Fruit fly (Drosophila melanogaster) whole organism, adult: ENCODE results near the gene chas.
A peak's percentile ranks its signal among the peaks of the same experiment; 100 is the strongest.

ENCODE experiments used
- CG11617 ChIP-seq: fragments of 200-800 bp; sonication (Bioruptor generic); optimal IDR thresholded peaks from 2 replicates; lab custom pipeline; 2017; ENCODE audit warnings: mild to moderate bottlenecking, missing biosample characterization, missing genetic modification reagents, missing genetic modification characterization
- CG12768 ChIP-seq: fragments of 200-800 bp; sonication (Bioruptor generic); optimal IDR thresholded peaks from 2 replicates; lab custom pipeline; 2017; ENCODE audit warnings: missing biosample characterization, missing genetic modification characterization, mild to moderate bottlenecking, moderate library complexity, missing genetic modification reagents
- CG14711 ChIP-seq: fragments of 200-800 bp; sonication (Bioruptor generic); optimal IDR thresholded peaks from 2 replicates; lab custom pipeline; 2018; ENCODE audit warnings: missing biosample characterization, mild to moderate bottlenecking, missing genetic modification characterization, moderate library complexity
- CG1620 ChIP-seq: fragments of 200-800 bp; sonication (Bioruptor generic); optimal IDR thresholded peaks from 2 replicates; lab custom pipeline; 2016; ENCODE audit warnings: missing biosample characterization, missing genetic modification characterization
- CG33017 ChIP-seq: fragments of 200-800 bp; sonication (Bioruptor generic); optimal IDR thresholded peaks from 2 replicates; lab custom pipeline; 2018; ENCODE audit warnings: missing biosample characterization, mild to moderate bottlenecking, missing genetic modification characterization, moderate library complexity
- CG5204 ChIP-seq: fragments of 200-800 bp; sonication (Bioruptor generic); optimal IDR thresholded peaks from 2 replicates; lab custom pipeline; 2016; ENCODE audit warnings: missing biosample characterization, missing genetic modification characterization
- CG7045 ChIP-seq: fragments of 200-800 bp; sonication (Bioruptor generic); optimal IDR thresholded peaks from 2 replicates; lab custom pipeline; 2017; ENCODE audit warnings: missing biosample characterization, mild to moderate bottlenecking, missing genetic modification characterization
- CG7101 ChIP-seq: fragments of 200-800 bp; sonication (Bioruptor generic); optimal IDR thresholded peaks from 2 replicates; lab custom pipeline; 2018; ENCODE audit warnings: missing biosample characterization, mild to moderate bottlenecking, missing genetic modification characterization, moderate library complexity
- Clk ChIP-seq: fragments of 200-800 bp; sonication (Bioruptor generic); optimal IDR thresholded peaks from 2 replicates; lab custom pipeline; 2017; ENCODE audit warnings: missing biosample characterization, missing genetic modification characterization
- Crg-1 ChIP-seq: fragments of 200-800 bp; sonication (Bioruptor generic); optimal IDR thresholded peaks from 2 replicates; lab custom pipeline; 2016; ENCODE audit warnings: missing biosample characterization, missing genetic modification characterization
- Hr96 ChIP-seq: fragments of 200-800 bp; sonication (Bioruptor generic); optimal IDR thresholded peaks from 2 replicates; lab custom pipeline; 2016; ENCODE audit warnings: missing biosample characterization, missing genetic modification characterization
- Mnt ChIP-seq: fragments of 200-800 bp; sonication (Bioruptor generic); optimal IDR thresholded peaks from 2 replicates; lab custom pipeline; 2016; ENCODE audit warnings: missing biosample characterization, mild to moderate bottlenecking, missing genetic modification characterization
- bab1 ChIP-seq: fragments of 200-800 bp; sonication (Bioruptor generic); optimal IDR thresholded peaks from 3 replicates; lab custom pipeline; 2019; ENCODE audit warnings: missing biosample characterization, mild to moderate bottlenecking, missing genetic modification characterization, moderate library complexity
- cic ChIP-seq: fragments of 200-800 bp; sonication (Bioruptor generic); optimal IDR thresholded peaks from 2 replicates; lab custom pipeline; 2017; ENCODE audit warnings: missing biosample characterization, mild to moderate bottlenecking, missing genetic modification characterization, moderate library complexity
- cnc ChIP-seq, 2 experiments: fragments of >200 bp; optimal IDR thresholded peaks; 2 replicates each; lab custom pipeline; 2017
- kay ChIP-seq: fragments of 200-800 bp; sonication (Bioruptor generic); peaks from one replicate; lab custom pipeline; 2016; ENCODE audit warnings: missing biosample characterization, missing genetic modification characterization, borderline replicate concordance
- ovo ChIP-seq: fragments of 200-800 bp; sonication (Bioruptor generic); optimal IDR thresholded peaks from 2 replicates; lab custom pipeline; 2016; ENCODE audit warnings: missing biosample characterization, missing genetic modification characterization
- pad ChIP-seq: fragments of 200-800 bp; sonication (Bioruptor generic); optimal IDR thresholded peaks from 3 replicates; lab custom pipeline; 2017; ENCODE audit warnings: missing biosample characterization, missing genetic modification characterization, mild to moderate bottlenecking, moderate library complexity, missing genetic modification reagents
- tj ChIP-seq: fragments of 200-800 bp; sonication (Bioruptor generic); optimal IDR thresholded peaks from 3 replicates; lab custom pipeline; 2017; ENCODE audit warnings: missing biosample characterization, mild to moderate bottlenecking, missing genetic modification characterization, moderate library complexity
- toe ChIP-seq: fragments of 200-800 bp; sonication (Bioruptor generic); optimal IDR thresholded peaks from 2 replicates; lab custom pipeline; 2016; ENCODE audit warnings: missing biosample characterization, missing genetic modification characterization

Gene chas

dm6 chrX:17720261-17721052 is 21.9 kb upstream of the chas start:
- no peak for TF ChIP-seq pad
- TF ChIP-seq CG7045, result no peak
- no peak for TF ChIP-seq kay (GFP tag; lab: Kevin White, UChicago)
- peak; percentile 14 for TF ChIP-seq Crg-1
- TF ChIP-seq Hr96 (GFP tag; lab: Kevin White, UChicago), result no peak
- TF ChIP-seq cnc (optimal IDR thresholded peaks at IDR 0.05; lab: Kevin White, UChicago), result no peak
- TF ChIP-seq Clk (GFP tag; lab: Kevin White, UChicago), result no peak
- TF ChIP-seq CG1620 (GFP tag; lab: Kevin White, UChicago), result no peak
- TF ChIP-seq CG7101, result no peak
- peak; percentile 3 for TF ChIP-seq toe (GFP tag; lab: Kevin White, UChicago)
- TF ChIP-seq CG12768 (GFP tag; lab: Kevin White, UChicago), result no peak
- TF ChIP-seq bab1 (GFP tag; lab: Kevin White, UChicago), result peak; percentile 47
- no peak for TF ChIP-seq CG11617
- TF ChIP-seq CG14711 (tag; lab: Kevin White, UChicago), result no peak
- TF ChIP-seq tj (GFP tag; lab: Kevin White, UChicago), result no peak
- TF ChIP-seq cic (GFP tag; lab: Kevin White, UChicago), result no peak
- TF ChIP-seq CG5204 (GFP tag; lab: Kevin White, UChicago), result no peak

- TF ChIP-seq tj (GFP tag; lab: Kevin White, UChicago), result peak; percentile 97
- TF ChIP-seq CG5204 (GFP tag; lab: Kevin White, UChicago), result no peak
- TF ChIP-seq CG1620 (GFP tag; lab: Kevin White, UChicago), result no peak
Observed at dm6 chrX:17718927-17719691, 20.6 kb upstream of the chas start.

- TF ChIP-seq Clk (GFP tag; lab: Kevin White, UChicago), result no peak
- no peak for TF ChIP-seq ovo
- no peak for TF ChIP-seq tj (GFP tag; lab: Kevin White, UChicago)
- no peak for TF ChIP-seq bab1 (GFP tag; lab: Kevin White, UChicago)
- no peak for TF ChIP-seq CG14711 (tag; lab: Kevin White, UChicago)
- TF ChIP-seq Hr96 (GFP tag; lab: Kevin White, UChicago), result no peak
- no peak for TF ChIP-seq CG33017 (tag; lab: Kevin White, UChicago)
- TF ChIP-seq Crg-1, result no peak
Observed at dm6 chrX:17718423-17718822, 19.9 kb upstream of the chas start.

- TF ChIP-seq cnc (optimal IDR thresholded peaks at IDR 0.05; lab: Kevin White, UChicago), result no peak
- TF ChIP-seq CG7101, result no peak
- TF ChIP-seq kay (GFP tag; lab: Kevin White, UChicago), result no peak
- TF ChIP-seq Crg-1, result no peak
- TF ChIP-seq Clk (GFP tag; lab: Kevin White, UChicago), result no peak
- TF ChIP-seq Hr96 (GFP tag; lab: Kevin White, UChicago), result no peak
- TF ChIP-seq cic (GFP tag; lab: Kevin White, UChicago), result no peak
- TF ChIP-seq CG14711 (tag; lab: Kevin White, UChicago), result no peak
- TF ChIP-seq CG5204 (GFP tag; lab: Kevin White, UChicago), result no peak
- no peak for TF ChIP-seq tj (GFP tag; lab: Kevin White, UChicago)
- no peak for TF ChIP-seq CG12768 (GFP tag; lab: Kevin White, UChicago)
- TF ChIP-seq CG7045, result no peak
- TF ChIP-seq pad, result no peak
- no peak for TF ChIP-seq CG11617
- no peak for TF ChIP-seq bab1 (GFP tag; lab: Kevin White, UChicago)
- no peak for TF ChIP-seq Mnt (GFP tag; lab: Kevin White, UChicago)
- TF ChIP-seq toe (GFP tag; lab: Kevin White, UChicago), result no peak
- TF ChIP-seq ovo, result no peak
Observed at dm6 chrX:17716814-17717565, 18.5 kb upstream of the chas start.

- TF ChIP-seq toe (GFP tag; lab: Kevin White, UChicago), result no peak
- no peak for TF ChIP-seq tj (GFP tag; lab: Kevin White, UChicago)
- no peak for TF ChIP-seq cnc (optimal IDR thresholded peaks at IDR 0.05; lab: Kevin White, UChicago)
- no peak for TF ChIP-seq cic (GFP tag; lab: Kevin White, UChicago)
Observed at dm6 chrX:17714976-17715375, 16.4 kb upstream of the chas start.

dm6 chrX:17713740-17714135 is 15.2 kb upstream of the chas start:
- TF ChIP-seq CG12768 (GFP tag; lab: Kevin White, UChicago), result no peak
- no peak for TF ChIP-seq CG14711 (tag; lab: Kevin White, UChicago)
- no peak for TF ChIP-seq CG1620 (GFP tag; lab: Kevin White, UChicago)
- no peak for TF ChIP-seq CG33017 (tag; lab: Kevin White, UChicago)
- TF ChIP-seq kay (GFP tag; lab: Kevin White, UChicago), result no peak
